Worm (Caenorhabditis elegans): ENCODE results near the gene cnc-2.

DNA sequence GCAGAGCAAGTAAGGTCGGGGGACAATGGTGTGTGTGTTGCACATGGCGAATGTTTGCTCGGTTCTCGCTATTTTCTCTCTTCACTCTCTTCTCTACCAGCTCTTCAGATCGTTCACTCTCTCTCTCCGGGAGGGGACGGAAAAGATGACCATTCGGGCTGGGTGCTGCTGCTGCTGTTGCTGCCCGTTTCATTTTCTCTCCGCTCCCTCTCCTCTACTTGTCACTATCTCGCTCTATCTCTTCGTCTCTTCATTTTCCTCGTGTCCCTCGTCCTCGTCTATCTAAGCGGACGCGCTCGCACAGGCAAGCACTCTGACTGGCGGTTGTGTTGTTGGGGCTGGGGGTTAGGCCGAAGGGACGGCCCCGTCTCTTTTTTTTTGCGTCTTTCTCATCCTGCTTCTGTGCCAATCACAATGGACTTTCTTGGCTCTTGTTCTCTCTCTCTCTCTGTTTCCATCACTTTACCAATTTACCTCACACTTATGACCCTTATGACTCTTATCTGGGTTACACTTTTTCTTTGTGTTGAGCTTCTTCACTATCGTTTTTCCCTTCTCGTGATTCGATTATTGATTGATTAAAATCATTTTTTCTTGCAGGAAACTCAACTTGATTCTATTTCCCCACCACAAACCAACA, 24.6 kb upstream of the cnc-2 start, which contains the start of the genes F53E2.2 and unc-60:
- TF ChIP-seq unc-62 (GFP tag; optimal IDR thresholded peaks at IDR 0.05) (no peak), egl-27 (tag; optimal IDR thresholded peaks at IDR 0.05) (peak; percentile 34 to 46), ztf-11 (tag; optimal IDR thresholded peaks at IDR 0.05) (peak in 1 of 2 experiments; percentile 54), lsy-2 (tag; optimal IDR thresholded peaks at IDR 0.05) (peak; percentile 15 to 56), fkh-8 (tag; optimal IDR thresholded peaks at IDR 0.05) (peak; percentile 45), nhr-237 (tag; optimal IDR thresholded peaks at IDR 0.05) (no peak)

All from whole organism, L1 larva.